Worm (Caenorhabditis elegans) whole organism, L1 larva: ENCODE measurements around the gene F58G1.7.

ENCODE experiments used
- C34B4.2 ChIP-seq: sonication (generic microtip); optimal IDR thresholded peaks from 2 replicates; lab custom pipeline; 2017; ENCODE audit warnings: mild to moderate bottlenecking, missing genetic modification characterization, missing compliant biosample characterization
- alr-1 ChIP-seq: fragments of 200-800 bp; sonication (Bioruptor generic); optimal IDR thresholded peaks from 2 replicates; lab custom pipeline; 2018; ENCODE audit warnings: borderline replicate concordance, mild to moderate bottlenecking, missing genetic modification characterization, missing compliant biosample characterization
- ces-1 ChIP-seq: fragments of 150-350 bp; optimal IDR thresholded peaks from 2 replicates; lab custom pipeline; 2014; ENCODE audit warnings: missing biosample characterization, missing genetic modification reagents, missing genetic modification characterization
- dpl-1 ChIP-seq, 3 experiments: fragments of 150-350 bp in 2 of 3; sonication (generic microtip) in 1 of 3; optimal IDR thresholded peaks; 2 replicates each; lab custom pipeline; 2014 to 2017; ENCODE audit warnings: missing biosample characterization in 3 of 3, missing genetic modification characterization in 3 of 3, missing genetic modification reagents in 3 of 3
- fos-1 ChIP-seq: fragments of 150-350 bp; optimal IDR thresholded peaks from 2 replicates; lab custom pipeline; 2014; ENCODE audit warnings: missing biosample characterization, missing genetic modification characterization
- mdl-1 ChIP-seq, 2 experiments: fragments of 150-350 bp; optimal IDR thresholded peaks; 2 replicates each; lab custom pipeline; 2014 to 2017; ENCODE audit warnings: missing biosample characterization in 2 of 2, missing genetic modification characterization in 2 of 2, inconsistent platforms in 1 of 2
- mep-1 ChIP-seq: fragments of 150-350 bp; optimal IDR thresholded peaks from 2 replicates; lab custom pipeline; 2014; ENCODE audit warnings: missing biosample characterization, missing genetic modification characterization
- nhr-237 ChIP-seq: fragments of 150-350 bp; optimal IDR thresholded peaks from 2 replicates; lab custom pipeline; 2014; ENCODE audit warnings: missing biosample characterization, missing genetic modification characterization
- sox-4 ChIP-seq: sonication (generic microtip); optimal IDR thresholded peaks from 2 replicates; lab custom pipeline; 2016; ENCODE audit warnings: missing genetic modification characterization, missing compliant biosample characterization
- ztf-4 ChIP-seq: fragments of 150-350 bp; optimal IDR thresholded peaks from 2 replicates; lab custom pipeline; 2014; ENCODE audit warnings: missing biosample characterization, missing genetic modification characterization

ce11 chrII:12921478-12921877 lies 26.6 kb downstream of the F58G1.7 start:
- TF ChIP-seq mdl-1 (tag; optimal IDR thresholded peaks at IDR 0.05; lab: Kevin White, UChicago) (no peak), sox-4 (no peak), ces-1 (GFP tag; lab: Kevin White, UChicago) (no peak), C34B4.2 (no peak), ztf-4 (tag; lab: Kevin White, UChicago) (no peak), dpl-1 (GFP tag; optimal IDR thresholded peaks at IDR 0.05; lab: Kevin White, UChicago) (no peak), fos-1 (tag; lab: Kevin White, UChicago) (no peak), mep-1 (no peak), nhr-237 (tag; lab: Kevin White, UChicago) (no peak), alr-1 (no peak)
